Worm (Caenorhabditis elegans): ENCODE data around the gene Y43F8B.24.

The Y43F8B.24 gene

ce11 chrV:19482535-19482934 is 25.3 kb downstream of the Y43F8B.24 start, which contains the start of gene Y43F8B.22:
TSS of gene Y43F8B.22 (plus strand) at chrV:19482835.
- no peak for TF ChIP-seq M03D4.4 (tag; optimal IDR thresholded peaks at IDR 0.05)
- TF ChIP-seq nhr-12 (tag; optimal IDR thresholded peaks at IDR 0.05), result no peak
- TF ChIP-seq ztf-11 (tag; optimal IDR thresholded peaks at IDR 0.05), result no peak
- TF ChIP-seq mls-2 (tag; optimal IDR thresholded peaks at IDR 0.05), result no peak
- TF ChIP-seq nhr-2 (tag; optimal IDR thresholded peaks at IDR 0.05), result no peak
- TF ChIP-seq bed-3 (GFP tag; optimal IDR thresholded peaks at IDR 0.05), result no peak
- TF ChIP-seq mab-5 (tag; optimal IDR thresholded peaks at IDR 0.05), result no peak
- TF ChIP-seq ces-1 (GFP tag; optimal IDR thresholded peaks at IDR 0.05), result no peak
- TF ChIP-seq lin-32 (GFP tag; optimal IDR thresholded peaks at IDR 0.05), result no peak
- no peak for TF ChIP-seq drap-1 (GFP tag; optimal IDR thresholded peaks at IDR 0.05)
- no peak for TF ChIP-seq elt-1 (tag; optimal IDR thresholded peaks at IDR 0.05; ENCODE audit: borderline replicate concordance, insufficient read depth)

ce11 chrV:19484507-19484906 is 27.3 kb downstream of the Y43F8B.24 start, which contains the start of gene Y43F8B.17:
TSS of gene Y43F8B.17 (plus strand) at chrV:19484721.
- TF ChIP-seq lin-32 (GFP tag; optimal IDR thresholded peaks at IDR 0.05) (no peak), zip-8 (tag; optimal IDR thresholded peaks at IDR 0.05) (no peak), ham-2 (GFP tag; optimal IDR thresholded peaks at IDR 0.05) (no peak)

- no peak for TF ChIP-seq mab-5 (tag; optimal IDR thresholded peaks at IDR 0.05)
- TF ChIP-seq sptf-1 (tag; optimal IDR thresholded peaks at IDR 0.05), result no peak
- no peak for TF ChIP-seq nhr-76 (tag; optimal IDR thresholded peaks at IDR 0.05)
- no peak for TF ChIP-seq pha-4 (tag; optimal IDR thresholded peaks at IDR 0.05)
- TF ChIP-seq nhr-28 (tag; optimal IDR thresholded peaks at IDR 0.05), result no peak
- TF ChIP-seq elt-1 (tag; optimal IDR thresholded peaks at IDR 0.05; ENCODE audit: borderline replicate concordance, insufficient read depth), result no peak
- TF ChIP-seq drap-1 (GFP tag; optimal IDR thresholded peaks at IDR 0.05), result no peak
Measured at ce11 chrV:19485261-19485660, 28.0 kb downstream of the Y43F8B.24 start, which contains the start of gene Y43F8B.28. TSS of gene Y43F8B.28 (plus strand) at chrV:19485319.

ce11 chrV:19485690-19486089 is 28.5 kb downstream of the Y43F8B.24 start, which contains the start of gene Y43F8B.18:
TSS of gene Y43F8B.18 (plus strand) at chrV:19485990.
- no peak for TF ChIP-seq tbx-8 (GFP tag; optimal IDR thresholded peaks at IDR 0.05)
- TF ChIP-seq elt-1 (tag; optimal IDR thresholded peaks at IDR 0.05; ENCODE audit: borderline replicate concordance, insufficient read depth), result no peak
- TF ChIP-seq ceh-43 (GFP tag; optimal IDR thresholded peaks at IDR 0.05), result no peak

ce11 chrV:19490461-19490860 is 33.2 kb downstream of the Y43F8B.24 start, which contains the start of gene Y43F8B.7:
TSS of gene Y43F8B.7 (plus strand) at chrV:19490761.
- TF ChIP-seq mep-1 (tag; optimal IDR thresholded peaks at IDR 0.05) (no peak), unc-39 (tag; optimal IDR thresholded peaks at IDR 0.05) (no peak), snpc-4 (tag; optimal IDR thresholded peaks at IDR 0.05) (no peak), nhr-237 (tag; optimal IDR thresholded peaks at IDR 0.05) (no peak), nhr-12 (tag; optimal IDR thresholded peaks at IDR 0.05) (no peak), ceh-43 (GFP tag; optimal IDR thresholded peaks at IDR 0.05) (no peak), flh-1 (GFP tag; optimal IDR thresholded peaks at IDR 0.05) (no peak), blmp-1 (tag; optimal IDR thresholded peaks at IDR 0.05) (no peak), unc-120 (tag; optimal IDR thresholded peaks at IDR 0.05; ENCODE audit: poor library complexity, severe bottlenecking) (no peak), bed-3 (GFP tag; optimal IDR thresholded peaks at IDR 0.05) (no peak), sem-2 (GFP tag; optimal IDR thresholded peaks at IDR 0.05) (no peak), sptf-1 (tag; optimal IDR thresholded peaks at IDR 0.05) (no peak)

ce11 chrV:19491302-19491701 is 34.1 kb downstream of the Y43F8B.24 start, which contains the start of gene Y43F8B.29:
TSS of gene Y43F8B.29 (plus strand) at chrV:19491602.
- TF ChIP-seq mls-2 (tag; optimal IDR thresholded peaks at IDR 0.05), result no peak
- no peak for TF ChIP-seq unc-62 (GFP tag; optimal IDR thresholded peaks at IDR 0.05)
- TF ChIP-seq lsy-2 (tag; optimal IDR thresholded peaks at IDR 0.05), result no peak
- TF ChIP-seq unc-120 (tag; optimal IDR thresholded peaks at IDR 0.05; ENCODE audit: poor library complexity, severe bottlenecking), result no peak
- no peak for TF ChIP-seq mep-1 (tag; optimal IDR thresholded peaks at IDR 0.05)
